Fruit fly (Drosophila melanogaster): ENCODE measurements around the gene CG1662.

CG1662 gene

DNA sequence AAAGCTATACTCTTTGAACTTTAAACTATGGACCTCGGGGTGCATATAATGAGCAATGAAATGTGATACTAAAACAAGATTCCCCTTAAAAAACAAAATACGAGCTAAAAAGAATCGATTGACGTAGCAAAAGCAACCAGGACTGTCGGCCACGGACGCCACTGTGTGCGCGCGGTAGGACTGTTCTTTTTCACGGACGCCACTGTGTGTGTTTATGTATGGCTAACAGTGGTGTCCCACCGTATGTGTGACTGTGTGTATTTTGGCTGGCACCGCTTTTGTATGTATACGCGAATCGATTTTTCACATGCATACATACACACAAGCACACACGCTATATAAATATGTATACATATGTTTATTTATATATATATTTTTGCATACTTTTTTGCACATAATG, 3.6 kb upstream of the CG1662 start (continued):
- peak; percentile 91 for TF ChIP-seq CG34422 (GFP tag; IDR thresholded peaks at IDR 0.05)
- peak; percentile 61 for TF ChIP-seq vvl (GFP tag; IDR thresholded peaks at IDR 0.05)
- TF ChIP-seq CG8944 (GFP tag; optimal IDR thresholded peaks at IDR 0.05), result peak; percentile 33
- TF ChIP-seq Med (GFP tag), result peak; percentile 95
- TF ChIP-seq CrebB (tag; optimal IDR thresholded peaks at IDR 0.05), result no peak
- no peak for TF ChIP-seq NC2α (GFP tag; optimal IDR thresholded peaks at IDR 0.05)
- peak; percentile 15 for TF ChIP-seq nmo (GFP tag; optimal IDR thresholded peaks at IDR 0.05)
- no peak for TF ChIP-seq CG3847 (GFP tag; IDR thresholded peaks at IDR 0.05)
- peak; percentile 34 for TF ChIP-seq gcm2 (GFP tag; optimal IDR thresholded peaks at IDR 0.05)
- TF ChIP-seq CG1529 (GFP tag; optimal IDR thresholded peaks at IDR 0.05), result peak; percentile 3
- no peak for TF ChIP-seq crp (GFP tag; optimal IDR thresholded peaks at IDR 0.05)
- no peak for TF ChIP-seq dan (GFP tag; IDR thresholded peaks at IDR 0.05)
- TF ChIP-seq gem (tag; optimal IDR thresholded peaks at IDR 0.05), result peak; percentile 47
- TF ChIP-seq caup (GFP tag; optimal IDR thresholded peaks at IDR 0.05; ENCODE audit: severe bottlenecking), result peak; percentile 56
- no peak for TF ChIP-seq dimm (GFP tag; IDR thresholded peaks at IDR 0.05)
- peak; percentile 72 for TF ChIP-seq Antp (GFP tag; optimal IDR thresholded peaks at IDR 0.05)
- peak; percentile 83 for TF ChIP-seq NFAT (GFP tag; IDR thresholded peaks at IDR 0.05)
- TF ChIP-seq PHDP (tag; optimal IDR thresholded peaks at IDR 0.05), result peak; percentile 2
- peak; percentile 70 for TF ChIP-seq her (GFP tag; optimal IDR thresholded peaks at IDR 0.05)
- TF ChIP-seq CG8290 (GFP tag; optimal IDR thresholded peaks at IDR 0.05), result no peak
- peak in 1 of 2 experiments; percentile 88 for TF ChIP-seq CG8290 (tag; optimal IDR thresholded peaks at IDR 0.05)
- no peak for TF ChIP-seq Doc2 (GFP tag; IDR thresholded peaks at IDR 0.05)
- TF ChIP-seq stwl (tag; optimal IDR thresholded peaks at IDR 0.05), result peak; percentile 13
- peak; percentile 0 for TF ChIP-seq bcd (GFP tag; optimal IDR thresholded peaks at IDR 0.05)
- TF ChIP-seq unpg (GFP tag; optimal IDR thresholded peaks at IDR 0.05), result peak; percentile 32
- TF ChIP-seq CG1603 (tag; optimal IDR thresholded peaks at IDR 0.05), result peak; percentile 43
- no peak for TF ChIP-seq hb (GFP tag; IDR thresholded peaks at IDR 0.05; ENCODE audit: partially characterized antibody)
- TF ChIP-seq Dip2 (GFP tag; IDR thresholded peaks at IDR 0.05), result no peak
- no peak for TF ChIP-seq wor (GFP tag; IDR thresholded peaks at IDR 0.05)
- TF ChIP-seq CG6654 (GFP tag; optimal IDR thresholded peaks at IDR 0.05), result no peak
- peak; percentile 22 for TF ChIP-seq CG1602 (GFP tag; optimal IDR thresholded peaks at IDR 0.05)
- TF ChIP-seq bab2 (GFP tag; optimal IDR thresholded peaks at IDR 0.05), result peak; percentile 58
- TF ChIP-seq Ptx1 (GFP tag; IDR thresholded peaks at IDR 0.05), result peak; percentile 59
- peak; percentile 9 for TF ChIP-seq Abd-B (GFP tag; optimal IDR thresholded peaks at IDR 0.05)
- peak; percentile 29 for TF ChIP-seq ATbp (GFP tag; optimal IDR thresholded peaks at IDR 0.05)
- peak; percentile 51 for TF ChIP-seq E2f1 (GFP tag; IDR thresholded peaks at IDR 0.05)
- TF ChIP-seq Sry-δ (GFP tag; optimal IDR thresholded peaks at IDR 0.05), result peak; percentile 15
- TF ChIP-seq usp (GFP tag; optimal IDR thresholded peaks at IDR 0.05), result no peak
- no peak for TF ChIP-seq Elba2 (GFP tag; optimal IDR thresholded peaks at IDR 0.05)
- 0 out of 3 replicates have a peak, but pooled peaks have one; percentile 45 for TF ChIP-seq Optix (GFP tag; IDR thresholded peaks at IDR 0.05)
- TF ChIP-seq tio (GFP tag; optimal IDR thresholded peaks at IDR 0.05), result peak; percentile 28
- peak; percentile 68; the same call in 2 of the 3 replicates for TF ChIP-seq CG11456 (GFP tag; IDR thresholded peaks at IDR 0.05)
- no peak for TF ChIP-seq Trl (optimal IDR thresholded peaks at IDR 0.05)
- peak; percentile 75 for TF ChIP-seq Trl (GFP tag; optimal IDR thresholded peaks at IDR 0.05)
- peak; percentile 40 for TF ChIP-seq cwo (GFP tag; optimal IDR thresholded peaks at IDR 0.05)
- TF ChIP-seq CG10654 (GFP tag; optimal IDR thresholded peaks at IDR 0.05), result peak; percentile 27
- no peak for TF ChIP-seq CG10431 (GFP tag; optimal IDR thresholded peaks at IDR 0.05)
- peak; percentile 80 for TF ChIP-seq mam (GFP tag; optimal IDR thresholded peaks at IDR 0.05)
- no peak for TF ChIP-seq CG17802 (tag; optimal IDR thresholded peaks at IDR 0.05)
- TF ChIP-seq MESR4 (GFP tag; optimal IDR thresholded peaks at IDR 0.05), result peak; percentile 32
- TF ChIP-seq CG12391 (tag; optimal IDR thresholded peaks at IDR 0.05), result peak; percentile 36
- peak; percentile 28 for TF ChIP-seq CG1233 (GFP tag; optimal IDR thresholded peaks at IDR 0.05)

Data from whole organism, embryonic.